Fruit fly (Drosophila melanogaster) whole organism, embryonic: Measurements from ENCODE around the gene M6.

Experiments used
- ATbp ChIP-seq: fragments of 200-800 bp; sonication (Bioruptor generic); optimal IDR thresholded peaks from 2 replicates; lab custom pipeline; 2017; ENCODE audit warnings: missing biosample characterization, mild to moderate bottlenecking, missing genetic modification characterization, missing genetic modification reagents
- Abd-B ChIP-seq: fragments of 200-800 bp; sonication (Bioruptor generic); optimal IDR thresholded peaks from 2 replicates; lab custom pipeline; 2018; ENCODE audit warnings: missing biosample characterization, mild to moderate bottlenecking, missing genetic modification characterization, moderate library complexity
- Adf1 ChIP-seq: fragments of 200-800 bp; sonication (Bioruptor generic); IDR thresholded peaks from 2 replicates; pipeline ENCODE4 v1.3.6; 2022; ENCODE audit warnings: missing biosample characterization, missing genetic modification characterization
- CG11504 ChIP-seq: fragments of 200-800 bp; sonication (Bioruptor generic); optimal IDR thresholded peaks from 3 replicates; lab custom pipeline; 2019; ENCODE audit warnings: missing biosample characterization, mild to moderate bottlenecking, missing genetic modification characterization, moderate library complexity
- CG12219 ChIP-seq: fragments of 200-800 bp; sonication (Bioruptor generic); optimal IDR thresholded peaks from 3 replicates; lab custom pipeline; 2018; ENCODE audit warnings: missing biosample characterization, mild to moderate bottlenecking, missing genetic modification characterization
- CG13287 ChIP-seq: fragments of 200-800 bp; sonication (Bioruptor generic); IDR thresholded peaks from 2 replicates; pipeline ENCODE4 v1.3.6; 2022; ENCODE audit warnings: missing biosample characterization, missing genetic modification characterization; ENCODE audit not compliant: partially characterized antibody
- CG13424 ChIP-seq: fragments of 200-800 bp; sonication (Bioruptor generic); optimal IDR thresholded peaks from 2 replicates; lab custom pipeline; 2019; ENCODE audit warnings: missing biosample characterization, mild to moderate bottlenecking, missing genetic modification characterization, moderate library complexity
- CG17328 ChIP-seq: fragments of 200-800 bp; sonication (Bioruptor generic); IDR thresholded peaks from 2 replicates; pipeline ENCODE4 v1.3.6; 2022; ENCODE audit warnings: missing biosample characterization, missing genetic modification characterization
- CG31441 ChIP-seq: fragments of 200-800 bp; sonication (Bioruptor generic); IDR thresholded peaks from 2 replicates; pipeline ENCODE4 v1.3.6; 2022; ENCODE audit warnings: missing biosample characterization, missing genetic modification characterization
- CG6254 ChIP-seq: fragments of 200-800 bp; sonication (Bioruptor generic); optimal IDR thresholded peaks from 3 replicates; lab custom pipeline; 2017; ENCODE audit warnings: mild to moderate bottlenecking, missing biosample characterization, missing genetic modification reagents, missing genetic modification characterization
- CG6272 ChIP-seq: fragments of 200-800 bp; sonication (Bioruptor generic); IDR thresholded peaks from 2 replicates; pipeline ENCODE4 v1.3.6; 2022; ENCODE audit warnings: missing biosample characterization, missing genetic modification characterization
- CG6683 ChIP-seq: fragments of 200-800 bp; sonication (Bioruptor generic); optimal IDR thresholded peaks from 2 replicates; lab custom pipeline; 2017; ENCODE audit warnings: missing biosample characterization, mild to moderate bottlenecking, missing genetic modification characterization, missing genetic modification reagents
- CG7372 ChIP-seq: fragments of 200-800 bp; sonication (Bioruptor generic); IDR thresholded peaks from 2 replicates; pipeline ENCODE4 v1.3.6; 2022; ENCODE audit warnings: missing biosample characterization, missing genetic modification characterization
- CG8281 ChIP-seq: fragments of 200-800 bp; sonication (Bioruptor generic); optimal IDR thresholded peaks from 2 replicates; lab custom pipeline; 2018; ENCODE audit warnings: missing biosample characterization, mild to moderate bottlenecking, missing genetic modification characterization, moderate library complexity
- CG8944 ChIP-seq: fragments of 200-800 bp; sonication (Bioruptor generic); optimal IDR thresholded peaks from 3 replicates; lab custom pipeline; 2016; ENCODE audit warnings: missing biosample characterization, missing genetic modification characterization
- CG9797 ChIP-seq: fragments of 200-800 bp; sonication (Bioruptor generic); optimal IDR thresholded peaks from 3 replicates; lab custom pipeline; 2018; ENCODE audit warnings: missing biosample characterization, mild to moderate bottlenecking, missing genetic modification characterization
- CG9817 ChIP-seq: fragments of 200-800 bp; sonication (Bioruptor generic); optimal IDR thresholded peaks from 2 replicates; lab custom pipeline; 2018; ENCODE audit warnings: missing biosample characterization, mild to moderate bottlenecking, missing genetic modification characterization, moderate library complexity
- CG9932 ChIP-seq: fragments of 200-800 bp; sonication (Bioruptor generic); IDR thresholded peaks from 2 replicates; pipeline ENCODE4 v1.3.6; 2022; ENCODE audit warnings: missing biosample characterization, missing genetic modification characterization
- Dek ChIP-seq: fragments of 200-800 bp; sonication (Bioruptor generic); optimal IDR thresholded peaks from 3 replicates; lab custom pipeline; 2019; ENCODE audit warnings: missing biosample characterization, mild to moderate bottlenecking, missing genetic modification characterization, moderate library complexity
- Fer1 ChIP-seq: fragments of 200-800 bp; sonication (Bioruptor generic); optimal IDR thresholded peaks from 2 replicates; lab custom pipeline; 2017; ENCODE audit warnings: missing biosample characterization, mild to moderate bottlenecking, missing genetic modification characterization
- Gug ChIP-seq: fragments of 200-800 bp; sonication (Bioruptor generic); IDR thresholded peaks from 4 replicates; pipeline ENCODE4 v1.3.6; 2022; ENCODE audit warnings: missing biosample characterization, missing genetic modification characterization
- HLH4C ChIP-seq: fragments of 200-800 bp; sonication (Bioruptor generic); IDR thresholded peaks from 3 replicates; pipeline ENCODE4 v1.3.6; 2022; ENCODE audit warnings: missing biosample characterization, missing genetic modification characterization; ENCODE audit not compliant: partially characterized antibody
- HmgZ ChIP-seq: fragments of 200-800 bp; sonication (Bioruptor generic); optimal IDR thresholded peaks from 2 replicates; lab custom pipeline; 2018; ENCODE audit warnings: missing biosample characterization, mild to moderate bottlenecking, missing genetic modification characterization
- Med ChIP-seq: fragments of 200-800 bp; sonication (Bioruptor generic); peaks from one replicate; lab custom pipeline; 2016; ENCODE audit warnings: missing biosample characterization, missing genetic modification characterization, mild to moderate bottlenecking, inconsistent platforms, moderate library complexity
- NC2α ChIP-seq: fragments of 200-800 bp; sonication (Bioruptor generic); optimal IDR thresholded peaks from 2 replicates; lab custom pipeline; 2016; ENCODE audit warnings: missing biosample characterization, missing genetic modification characterization
- NFAT ChIP-seq: fragments of 200-800 bp; sonication (Bioruptor generic); IDR thresholded peaks from 2 replicates; pipeline ENCODE4 v1.3.6; 2022; ENCODE audit warnings: missing biosample characterization, missing genetic modification characterization
- Ravus ChIP-seq: fragments of 200-800 bp; sonication (Bioruptor generic); IDR thresholded peaks from 2 replicates; pipeline ENCODE4 v1.3.6; 2022; ENCODE audit warnings: missing biosample characterization, missing genetic modification characterization
- Sry-β ChIP-seq: fragments of 200-800 bp; sonication (Bioruptor generic); optimal IDR thresholded peaks from 2 replicates; lab custom pipeline; 2018; ENCODE audit warnings: missing biosample characterization, mild to moderate bottlenecking, missing genetic modification characterization, moderate library complexity
- Usf ChIP-seq: fragments of 200-800 bp; sonication (Bioruptor generic); optimal IDR thresholded peaks from 2 replicates; lab custom pipeline; 2017; ENCODE audit warnings: missing genotype, missing biosample characterization, missing genetic modification characterization
- ab ChIP-seq: fragments of 200-800 bp; sonication (Bioruptor generic); optimal IDR thresholded peaks from 2 replicates; lab custom pipeline; 2016; ENCODE audit warnings: missing biosample characterization, missing genetic modification characterization
- abd-A ChIP-seq: fragments of 200-800 bp; sonication (Bioruptor generic); optimal IDR thresholded peaks from 3 replicates; lab custom pipeline; 2019; ENCODE audit warnings: missing biosample characterization, mild to moderate bottlenecking, missing genetic modification characterization, moderate library complexity
- bowl ChIP-seq: fragments of 200-800 bp; sonication (Bioruptor generic); IDR thresholded peaks from 2 replicates; pipeline ENCODE4 v1.3.6; 2022; ENCODE audit warnings: missing biosample characterization, missing genetic modification characterization
- cas ChIP-seq: fragments of 200-800 bp; sonication (Bioruptor generic); IDR thresholded peaks from 2 replicates; pipeline ENCODE4 v1.3.6; 2022; ENCODE audit warnings: missing biosample characterization, missing genetic modification characterization
- dmrt99B ChIP-seq: fragments of 200-800 bp; sonication (Bioruptor generic); optimal IDR thresholded peaks from 2 replicates; lab custom pipeline; 2018; ENCODE audit warnings: missing biosample characterization, mild to moderate bottlenecking, missing genetic modification characterization, moderate library complexity
- gce ChIP-seq: fragments of 200-800 bp; sonication (Bioruptor generic); IDR thresholded peaks from 3 replicates; pipeline ENCODE4 v1.3.6; 2022; ENCODE audit warnings: missing biosample characterization, missing genetic modification characterization
- gt ChIP-seq: fragments of 200-800 bp; sonication (Bioruptor generic); IDR thresholded peaks from 2 replicates; pipeline ENCODE4 v1.3.6; 2022; ENCODE audit warnings: missing biosample characterization, missing genetic modification characterization
- insv ChIP-seq, 2 experiments: fragments of 200-800 bp; sonication (Bioruptor generic); optimal IDR thresholded peaks; 3 replicates each; lab custom pipeline; 2016 to 2018; ENCODE audit warnings: missing biosample characterization in 2 of 2, missing genetic modification characterization in 2 of 2
- nerfin-1 ChIP-seq: fragments of 200-800 bp; sonication (Bioruptor generic); optimal IDR thresholded peaks from 3 replicates; lab custom pipeline; 2019; ENCODE audit warnings: missing biosample characterization, mild to moderate bottlenecking, missing genetic modification characterization, moderate library complexity
- org-1 ChIP-seq: fragments of 200-800 bp; sonication (Bioruptor generic); optimal IDR thresholded peaks from 2 replicates; lab custom pipeline; 2017; ENCODE audit warnings: missing biosample characterization, missing genetic modification characterization
- otp ChIP-seq: fragments of 200-800 bp; sonication (Bioruptor generic); IDR thresholded peaks from 3 replicates; pipeline ENCODE4, ENCODE4 v1.3.6; 2022; ENCODE audit warnings: missing biosample characterization, missing genetic modification characterization
- phol ChIP-seq: fragments of 200-800 bp; sonication (Bioruptor generic); optimal IDR thresholded peaks from 3 replicates; lab custom pipeline; 2018; ENCODE audit warnings: missing biosample characterization, mild to moderate bottlenecking, missing genetic modification characterization, moderate library complexity
- pros ChIP-seq: fragments of 200-800 bp; sonication (Bioruptor generic); optimal IDR thresholded peaks from 3 replicates; lab custom pipeline; 2019; ENCODE audit warnings: missing biosample characterization, mild to moderate bottlenecking, missing genetic modification characterization, moderate library complexity
- sc ChIP-seq, 3 experiments: fragments of >200 bp in 2 of 3; fragments of 200-800 bp in 1 of 3; sonication (Bioruptor generic) in 1 of 3; optimal IDR thresholded peaks; 2 replicates in 2 of 3; 3 replicates in 1 of 3; lab custom pipeline; 2017; ENCODE audit warnings: mild to moderate bottlenecking in 1 of 3, missing biosample characterization in 1 of 3, missing genetic modification characterization in 1 of 3, missing genetic modification reagents in 1 of 3
- tap ChIP-seq: fragments of 200-800 bp; optimal IDR thresholded peaks from 3 replicates; lab custom pipeline; 2019; ENCODE audit warnings: missing biosample characterization, mild to moderate bottlenecking, missing genetic modification characterization, moderate library complexity
- tgo ChIP-seq: fragments of 200-800 bp; sonication (Bioruptor generic); IDR thresholded peaks from 3 replicates; pipeline ENCODE4 v1.3.6; 2022; ENCODE audit warnings: missing biosample characterization, missing genetic modification characterization
- trem ChIP-seq: fragments of 200-800 bp; optimal IDR thresholded peaks from 3 replicates; lab custom pipeline; 2019; ENCODE audit warnings: missing biosample characterization, mild to moderate bottlenecking, missing genetic modification characterization, moderate library complexity
- unpg ChIP-seq: fragments of 200-800 bp; sonication (Bioruptor generic); optimal IDR thresholded peaks from 3 replicates; lab custom pipeline; 2018; ENCODE audit warnings: missing biosample characterization, mild to moderate bottlenecking, missing genetic modification characterization, moderate library complexity

Gene M6

dm6 chr3L:21515823-21516715, 8.4 kb downstream of the M6 start, which contains the start of the genes SAK and Cdk12 (continued):
- TF ChIP-seq phol (tag; lab: Kevin White, UChicago) (peak; percentile 89), org-1 (GFP tag; lab: Kevin White, UChicago) (peak; percentile 64), pros (GFP tag; lab: Kevin White, UChicago) (no peak), CG13424 (peak; percentile 90), nerfin-1 (tag; lab: Kevin White, UChicago) (peak; percentile 77), CG12219 (peak; percentile 58), CG6683 (GFP tag; lab: Kevin White, UChicago) (peak; percentile 34), CG17328 (peak; percentile 74), sc (optimal IDR thresholded peaks at IDR 0.05; lab: Kevin White, UChicago) (no peak), sc (GFP tag; optimal IDR thresholded peaks at IDR 0.05; lab: Kevin White, UChicago) (peak; percentile 77), CG11504 (tag; lab: Kevin White, UChicago) (peak; percentile 88), CG6254 (peak; percentile 76), gt (GFP tag; lab: Robert Waterston, UW) (peak; percentile 44), trem (tag; lab: Kevin White, UChicago) (peak; percentile 78), Gug (GFP tag; lab: Robert Waterston, UW) (peak; percentile 87), HmgZ (tag; lab: Kevin White, UChicago) (peak; percentile 72), NFAT (GFP tag; lab: Robert Waterston, UW) (peak; percentile 84), otp (GFP tag; lab: Robert Waterston, UW) (peak; percentile 45; the same call in 1 of the 3 replicates), Adf1 (peak; percentile 55), CG9797 (peak; percentile 37), Dek (tag; lab: Kevin White, UChicago) (peak; percentile 86), HLH4C (no peak), CG31441 (GFP tag; lab: Robert Waterston, UW) (peak; percentile 96), abd-A (tag; lab: Kevin White, UChicago) (peak; percentile 77), CG9932 (GFP tag; lab: Robert Waterston, UW) (peak; percentile 90), insv (GFP tag; optimal IDR thresholded peaks at IDR 0.05; lab: Kevin White, UChicago) (peak in 1 of 2 experiments; percentile 71), Sry-β (GFP tag; lab: Kevin White, UChicago) (peak; percentile 64), unpg (GFP tag; lab: Kevin White, UChicago) (peak; percentile 81), tap (tag; lab: Kevin White, UChicago) (peak; percentile 82), CG7372 (peak; percentile 74), CG6272 (GFP tag; lab: Robert Waterston, UW) (peak; percentile 81), CG13287 (GFP tag; lab: Robert Waterston, UW) (peak; percentile 59), CG9817 (tag; lab: Kevin White, UChicago) (peak; percentile 86), dmrt99B (tag; lab: Kevin White, UChicago) (peak; percentile 83), cas (GFP tag; lab: Robert Waterston, UW) (no peak; the same call in 1 of the 2 replicates), tgo (GFP tag; lab: Robert Waterston, UW) (peak; percentile 77), CG8281 (tag; lab: Kevin White, UChicago) (peak; percentile 52), Usf (peak; percentile 78), NC2α (GFP tag; lab: Kevin White, UChicago) (no peak), Ravus (GFP tag; lab: Robert Waterston, UW) (peak; percentile 47), ATbp (GFP tag; lab: Kevin White, UChicago) (peak; percentile 40), Med (GFP tag; lab: Kevin White, UChicago) (peak; percentile 86), CG8944 (GFP tag; lab: Kevin White, UChicago) (peak; percentile 65), gce (GFP tag; lab: Robert Waterston, UW) (0 out of 3 replicates have a peak, but pooled peaks have one; percentile 30), Abd-B (GFP tag; lab: Kevin White, UChicago) (peak; percentile 91), Fer1 (GFP tag; lab: Kevin White, UChicago) (peak; percentile 79), ab (GFP tag; lab: Kevin White, UChicago) (peak; percentile 74), bowl (GFP tag; lab: Robert Waterston, UW) (0 out of 2 replicates have a peak, but pooled peaks have one; percentile 30)
